Worm (Caenorhabditis elegans) whole organism, L2 larva: ENCODE results near the gene zipt-7.2.

Experiments used
- F13H6.1 ChIP-seq: sonication (generic microtip); optimal IDR thresholded peaks from 2 replicates; lab custom pipeline; 2016; ENCODE audit warnings: missing genetic modification characterization, missing compliant biosample characterization
- Y55F3AM.14 ChIP-seq: fragments of 200-800 bp; sonication (Bioruptor generic); optimal IDR thresholded peaks from 2 replicates; lab custom pipeline; 2018; ENCODE audit warnings: mild to moderate bottlenecking, missing genetic modification characterization, missing compliant biosample characterization
- ZK546.5 ChIP-seq: sonication (generic microtip); optimal IDR thresholded peaks from 2 replicates; lab custom pipeline; 2017; ENCODE audit warnings: missing biosample characterization, missing genetic modification characterization
- ama-1 ChIP-seq: fragments of 150-350 bp; optimal IDR thresholded peaks from 2 replicates; lab custom pipeline; 2018; ENCODE audit warnings: inconsistent platforms
- blmp-1 ChIP-seq: sonication (generic microtip); optimal IDR thresholded peaks from 2 replicates; lab custom pipeline; 2017; ENCODE audit warnings: missing genetic modification characterization, mild to moderate bottlenecking, missing compliant biosample characterization, antibody characterized with exemption, moderate library complexity; ENCODE audit not compliant: insufficient read depth
- ceh-16 ChIP-seq: fragments of 150-350 bp; optimal IDR thresholded peaks from 2 replicates; lab custom pipeline; 2014; ENCODE audit warnings: missing biosample characterization, missing genetic modification characterization
- crh-2 ChIP-seq: sonication (generic microtip); optimal IDR thresholded peaks from 2 replicates; lab custom pipeline; 2017; ENCODE audit warnings: missing biosample characterization, missing genetic modification characterization
- dmd-4 ChIP-seq: sonication (generic microtip); optimal IDR thresholded peaks from 2 replicates; lab custom pipeline; 2017; ENCODE audit warnings: missing biosample characterization, missing genetic modification characterization
- elt-3 ChIP-seq: sonication (generic microtip); optimal IDR thresholded peaks from 2 replicates; lab custom pipeline; 2017; ENCODE audit warnings: missing biosample characterization, missing genetic modification characterization
- fos-1 ChIP-seq: fragments of 150-350 bp; optimal IDR thresholded peaks from 2 replicates; lab custom pipeline; 2014; ENCODE audit warnings: missing biosample characterization, missing genetic modification characterization
- gmeb-1 ChIP-seq: fragments of 150-350 bp; optimal IDR thresholded peaks from 2 replicates; lab custom pipeline; 2014; ENCODE audit warnings: missing biosample characterization, missing genetic modification characterization
- lin-11 ChIP-seq: fragments of 150-350 bp; sonication (generic microtip); optimal IDR thresholded peaks from 2 replicates; lab custom pipeline; 2014; ENCODE audit warnings: missing biosample characterization, missing genetic modification characterization, inconsistent platforms, mixed read lengths
- lin-39 ChIP-seq: fragments of 150-350 bp; optimal IDR thresholded peaks from 2 replicates; lab custom pipeline; 2014; ENCODE audit warnings: missing biosample characterization, missing genetic modification reagents, missing genetic modification characterization
- lsy-2 ChIP-seq, 2 experiments: fragments of 150-350 bp in 1 of 2; sonication (generic microtip) in 1 of 2; optimal IDR thresholded peaks; 2 replicates each; lab custom pipeline; 2014 to 2017; ENCODE audit warnings: missing biosample characterization in 2 of 2, missing genetic modification characterization in 2 of 2
- mab-5 ChIP-seq: fragments of 150-350 bp; optimal IDR thresholded peaks from 2 replicates; lab custom pipeline; 2014; ENCODE audit warnings: missing biosample characterization, missing genetic modification characterization
- mbf-1 ChIP-seq: sonication (generic microtip); optimal IDR thresholded peaks from 2 replicates; lab custom pipeline; 2017; ENCODE audit warnings: missing biosample characterization, missing genetic modification characterization
- mdl-1 ChIP-seq, 2 experiments: fragments of 150-350 bp in 1 of 2; sonication (generic microtip) in 1 of 2; optimal IDR thresholded peaks; 2 replicates each; lab custom pipeline; 2017; ENCODE audit warnings: missing biosample characterization in 2 of 2, missing genetic modification characterization in 2 of 2
- nhr-10 ChIP-seq: sonication (generic microtip); optimal IDR thresholded peaks from 2 replicates; lab custom pipeline; 2017; ENCODE audit warnings: missing biosample characterization, missing genetic modification characterization
- nhr-11 ChIP-seq: fragments of 150-350 bp; optimal IDR thresholded peaks from 2 replicates; lab custom pipeline; 2014; ENCODE audit warnings: missing biosample characterization, missing genetic modification characterization
- nhr-21 ChIP-seq: fragments of 150-350 bp; optimal IDR thresholded peaks from 2 replicates; lab custom pipeline; 2014; ENCODE audit warnings: missing biosample characterization, missing genetic modification characterization
- nhr-237 ChIP-seq: fragments of 150-350 bp; optimal IDR thresholded peaks from 2 replicates; lab custom pipeline; 2014; ENCODE audit warnings: missing biosample characterization, missing genetic modification characterization
- nhr-25 ChIP-seq: fragments of 150-350 bp; sonication (generic microtip); optimal IDR thresholded peaks from 3 replicates; lab custom pipeline; 2014; ENCODE audit warnings: missing biosample characterization, missing genetic modification characterization
- nhr-6 ChIP-seq: fragments of 150-350 bp; optimal IDR thresholded peaks from 2 replicates; lab custom pipeline; 2014; ENCODE audit warnings: missing biosample characterization, missing genetic modification characterization
- peb-1 ChIP-seq: fragments of 150-350 bp; optimal IDR thresholded peaks from 2 replicates; lab custom pipeline; 2014; ENCODE audit warnings: missing biosample characterization, missing genetic modification characterization
- sem-4 ChIP-seq: fragments of 150-350 bp; optimal IDR thresholded peaks from 2 replicates; lab custom pipeline; 2014; ENCODE audit warnings: missing biosample characterization, missing genetic modification reagents, missing genetic modification characterization
- skn-1 ChIP-seq: sonication (generic microtip); optimal IDR thresholded peaks from 2 replicates; lab custom pipeline; 2017; ENCODE audit warnings: missing biosample characterization, missing genetic modification characterization
- sma-3 ChIP-seq: sonication (generic microtip); optimal IDR thresholded peaks from 2 replicates; lab custom pipeline; 2016; ENCODE audit warnings: missing genetic modification reagents, missing genetic modification characterization, missing compliant biosample characterization
- sma-9 ChIP-seq, 2 experiments: fragments of 150-350 bp in 1 of 2; sonication (generic microtip) in 1 of 2; optimal IDR thresholded peaks; 2 replicates each; lab custom pipeline; 2014 to 2016; ENCODE audit warnings: missing genetic modification characterization in 2 of 2, mild to moderate bottlenecking in 1 of 2, missing biosample characterization in 1 of 2, missing compliant biosample characterization in 1 of 2, missing genetic modification reagents in 1 of 2, moderate library complexity in 1 of 2
- snpc-4 ChIP-seq: fragments of 150-350 bp; optimal IDR thresholded peaks from 2 replicates; lab custom pipeline; 2014; ENCODE audit warnings: missing biosample characterization, missing genetic modification characterization
- unc-39 ChIP-seq: fragments of 150-350 bp; optimal IDR thresholded peaks from 2 replicates; lab custom pipeline; 2014; ENCODE audit warnings: missing biosample characterization, missing genetic modification characterization
- unc-55 ChIP-seq: fragments of 150-350 bp; sonication (generic microtip); optimal IDR thresholded peaks from 3 replicates; lab custom pipeline; 2014; ENCODE audit warnings: missing biosample characterization, missing genetic modification reagents, missing genetic modification characterization
- unc-62 ChIP-seq: fragments of 150-350 bp; optimal IDR thresholded peaks from 2 replicates; lab custom pipeline; 2014; ENCODE audit warnings: missing biosample characterization, missing genetic modification reagents, missing genetic modification characterization
- zag-1 ChIP-seq: fragments of 150-350 bp; optimal IDR thresholded peaks from 2 replicates; lab custom pipeline; 2014; ENCODE audit warnings: missing biosample characterization, missing genetic modification characterization
- ztf-1 ChIP-seq: fragments of 200-800 bp; sonication (Bioruptor generic); conservative IDR thresholded peaks from 2 replicates; pipeline ENCODE4 v1.3.6; 2022; ENCODE audit warnings: missing genetic modification characterization, missing compliant biosample characterization
- ztf-11 ChIP-seq: sonication (generic microtip); optimal IDR thresholded peaks from 2 replicates; lab custom pipeline; 2017; ENCODE audit warnings: missing biosample characterization, missing genetic modification characterization

The zipt-7.2 gene

ce11 chrX:15533847-15534246 is 26.2 kb upstream of the zipt-7.2 start:
- TF ChIP-seq snpc-4: peak; percentile 0
- TF ChIP-seq, all 48 proteins: peak for 1; not testable (repeated sequence) for 47

- TF ChIP-seq mdl-1 (tag; optimal IDR thresholded peaks at IDR 0.05; lab: Kevin White, UChicago) (no peak), unc-39 (tag; lab: Kevin White, UChicago) (no peak), gmeb-1 (no peak), lin-39 (tag; lab: Kevin White, UChicago) (no peak), nhr-10 (tag; lab: Kevin White, UChicago) (no peak), lsy-2 (tag; optimal IDR thresholded peaks at IDR 0.05; lab: Kevin White, UChicago) (peak in 1 of 2 experiments; percentile 3), elt-3 (tag; lab: Kevin White, UChicago) (no peak), sma-3 (GFP tag; lab: Kevin White, UChicago) (no peak), ama-1 (lab: Kevin White, UChicago) (no peak), ceh-16 (no peak), dmd-4 (tag; lab: Kevin White, UChicago) (no peak), Y55F3AM.14 (no peak), nhr-21 (tag; lab: Kevin White, UChicago) (peak; percentile 6), mbf-1 (tag; lab: Kevin White, UChicago) (no peak), peb-1 (no peak), nhr-11 (no peak)
- TF ChIP-seq, all 48 proteins: peak for 2
These were observed 25.6 kb upstream of the zipt-7.2 start for ce11 chrX:15533260-15533659.

ce11 chrX:15528472-15528871 is 20.8 kb upstream of the zipt-7.2 start:
- TF ChIP-seq nhr-11 (no peak), skn-1 (tag; lab: Kevin White, UChicago) (no peak), nhr-10 (tag; lab: Kevin White, UChicago) (no peak), F13H6.1 (tag; lab: Kevin White, UChicago) (no peak)

ce11 chrX:15515798-15516197 is 8.1 kb upstream of the zipt-7.2 start:
- TF ChIP-seq zag-1 (tag; lab: Kevin White, UChicago) (no peak), ZK546.5 (no peak), unc-62 (GFP tag; lab: Kevin White, UChicago) (no peak), mdl-1 (tag; optimal IDR thresholded peaks at IDR 0.05; lab: Kevin White, UChicago) (no peak), nhr-6 (tag; lab: Kevin White, UChicago) (no peak), crh-2 (tag; lab: Kevin White, UChicago) (no peak), blmp-1 (tag; lab: Kevin White, UChicago) (no peak), lin-11 (tag; lab: Kevin White, UChicago) (no peak), ama-1 (lab: Kevin White, UChicago) (no peak), unc-39 (tag; lab: Kevin White, UChicago) (no peak), F13H6.1 (tag; lab: Kevin White, UChicago) (no peak), nhr-237 (no peak), sem-4 (tag; lab: Kevin White, UChicago) (no peak)

ce11 chrX:15514547-15514946 is 6.9 kb upstream of the zipt-7.2 start:
- no peak for TF ChIP-seq lin-39 (tag; lab: Kevin White, UChicago)
- no peak for TF ChIP-seq mbf-1 (tag; lab: Kevin White, UChicago)

- TF ChIP-seq sem-4 (tag; lab: Kevin White, UChicago) (no peak), mab-5 (no peak), nhr-237 (no peak), unc-62 (GFP tag; lab: Kevin White, UChicago) (no peak), ztf-1 (GFP tag; lab: Robert Waterston, UW) (no peak), lin-11 (tag; lab: Kevin White, UChicago) (no peak), unc-55 (no peak), nhr-25 (tag; lab: Kevin White, UChicago) (no peak), ztf-11 (tag; lab: Kevin White, UChicago) (no peak), fos-1 (tag; lab: Kevin White, UChicago) (no peak), sma-9 (GFP tag; optimal IDR thresholded peaks at IDR 0.05; lab: Kevin White, UChicago) (no peak), sma-9 (tag; optimal IDR thresholded peaks at IDR 0.05; lab: Kevin White, UChicago) (no peak), mbf-1 (tag; lab: Kevin White, UChicago) (no peak), ama-1 (lab: Kevin White, UChicago) (no peak)
These were observed 2.0 kb upstream of the zipt-7.2 start, which contains the start of gene eat-20 for ce11 chrX:15509681-15510080. eat-20 (plus strand) TSS chrX:15510011.
